Fruit fly (Drosophila melanogaster): ENCODE data around the gene PIG-F.

The PIG-F gene

dm6 chr3L:19585979-19586378 lies 26.3 kb upstream of the PIG-F start, which contains the start of the genes CG9231 and CG9330 (continued):
- TF ChIP-seq CG11456 (GFP tag; IDR thresholded peaks at IDR 0.05), result no peak
- TF ChIP-seq salm (tag; optimal IDR thresholded peaks at IDR 0.05), result no peak
- TF ChIP-seq CG14710 (tag; optimal IDR thresholded peaks at IDR 0.05), result peak; percentile 81
- peak; percentile 3 for TF ChIP-seq maf-S (GFP tag; optimal IDR thresholded peaks at IDR 0.05)
- TF ChIP-seq CG4360 (GFP tag; IDR thresholded peaks at IDR 0.05), result no peak
- no peak for TF ChIP-seq Atf3 (GFP tag; optimal IDR thresholded peaks at IDR 0.05)
- no peak for TF ChIP-seq CG43689 (GFP tag; IDR thresholded peaks at IDR 0.05)
- no peak for TF ChIP-seq slbo (GFP tag; IDR thresholded peaks at IDR 0.05)
- no peak for TF ChIP-seq CG12219 (GFP tag; optimal IDR thresholded peaks at IDR 0.05)
- TF ChIP-seq CG3838 (GFP tag; optimal IDR thresholded peaks at IDR 0.05), result no peak
- TF ChIP-seq CG6854 (GFP tag; optimal IDR thresholded peaks at IDR 0.05), result no peak
- no peak for TF ChIP-seq Neu2 (GFP tag; optimal IDR thresholded peaks at IDR 0.05; ENCODE audit: borderline replicate concordance)
- TF ChIP-seq Blimp-1 (GFP tag; optimal IDR thresholded peaks at IDR 0.05), result peak; percentile 5
- TF ChIP-seq CG34224 (GFP tag; IDR thresholded peaks at IDR 0.05; ENCODE audit: partially characterized antibody), result peak; percentile 42; the same call in 1 of the 3 replicates
- no peak for TF ChIP-seq CHES-1-like (GFP tag; optimal IDR thresholded peaks at IDR 0.05)
- TF ChIP-seq Oaz (GFP tag; IDR thresholded peaks at IDR 0.05), result no peak
- TF ChIP-seq Hr78 (GFP tag; optimal IDR thresholded peaks at IDR 0.05), result no peak
- no peak for TF ChIP-seq emc (GFP tag; optimal IDR thresholded peaks at IDR 0.05)
- TF ChIP-seq CG12104 (GFP tag; optimal IDR thresholded peaks at IDR 0.05), result no peak
- TF ChIP-seq CG14860 (GFP tag; IDR thresholded peaks at IDR 0.05; ENCODE audit: partially characterized antibody), result no peak
- 0 out of 3 replicates have a peak, but pooled peaks have one; percentile 32 for TF ChIP-seq knrl (GFP tag; IDR thresholded peaks at IDR 0.05; ENCODE audit: partially characterized antibody)
- peak; percentile 15 for TF ChIP-seq unpg (GFP tag; optimal IDR thresholded peaks at IDR 0.05)
- TF ChIP-seq CG12942 (GFP tag; optimal IDR thresholded peaks at IDR 0.05), result no peak
- TF ChIP-seq fu2 (GFP tag; optimal IDR thresholded peaks at IDR 0.05), result no peak
- peak; percentile 1 for TF ChIP-seq chn (GFP tag; optimal IDR thresholded peaks at IDR 0.05)
- TF ChIP-seq CG1832 (GFP tag; optimal IDR thresholded peaks at IDR 0.05), result no peak
- TF ChIP-seq Poxn (GFP tag; IDR thresholded peaks at IDR 0.05), result no peak
- peak; percentile 25 for TF ChIP-seq Max (GFP tag; optimal IDR thresholded peaks at IDR 0.05)
- no peak for TF ChIP-seq E2f1 (GFP tag; IDR thresholded peaks at IDR 0.05)
- no peak for TF ChIP-seq NFAT (GFP tag; IDR thresholded peaks at IDR 0.05)
- no peak for TF ChIP-seq CG10565 (GFP tag; optimal IDR thresholded peaks at IDR 0.05)
- peak; percentile 3 for TF ChIP-seq Dad (GFP tag; optimal IDR thresholded peaks at IDR 0.05)
- TF ChIP-seq ssp (GFP tag; IDR thresholded peaks at IDR 0.05), result 0 out of 2 replicates have a peak, but pooled peaks have one; percentile 25
- TF ChIP-seq exex (tag; optimal IDR thresholded peaks at IDR 0.05), result no peak
- peak; percentile 50 for TF ChIP-seq sd (tag; optimal IDR thresholded peaks at IDR 0.05)
- TF ChIP-seq CG11247 (GFP tag; IDR thresholded peaks at IDR 0.05), result no peak
- peak; percentile 14 for TF ChIP-seq Bteb2 (GFP tag; optimal IDR thresholded peaks at IDR 0.05)
- no peak for TF ChIP-seq toy (GFP tag; IDR thresholded peaks at IDR 0.05)
- no peak for TF ChIP-seq oc (tag; optimal IDR thresholded peaks at IDR 0.05)
- no peak for TF ChIP-seq CG9727 (GFP tag; optimal IDR thresholded peaks at IDR 0.05)
- no peak for TF ChIP-seq Camta (GFP tag; optimal IDR thresholded peaks at IDR 0.05)
- no peak for TF ChIP-seq br (optimal IDR thresholded peaks at IDR 0.05)
- TF ChIP-seq nerfin-2 (GFP tag; IDR thresholded peaks at IDR 0.05; ENCODE audit: partially characterized antibody), result no peak
- TF ChIP-seq CG2678 (tag; optimal IDR thresholded peaks at IDR 0.05), result peak; percentile 28
- TF ChIP-seq CG1603 (tag; optimal IDR thresholded peaks at IDR 0.05), result peak; percentile 52
- peak; percentile 45 for TF ChIP-seq Elba2 (GFP tag; optimal IDR thresholded peaks at IDR 0.05)
- TF ChIP-seq usp (GFP tag; optimal IDR thresholded peaks at IDR 0.05), result no peak
- no peak for TF ChIP-seq bcd (GFP tag; optimal IDR thresholded peaks at IDR 0.05)
- no peak for TF ChIP-seq CG18476 (GFP tag; optimal IDR thresholded peaks at IDR 0.05)
- no peak for TF ChIP-seq CG6654 (GFP tag; optimal IDR thresholded peaks at IDR 0.05)
- peak; percentile 45 for TF ChIP-seq Xbp1 (GFP tag; optimal IDR thresholded peaks at IDR 0.05)
- no peak for TF ChIP-seq CG4282 (GFP tag; optimal IDR thresholded peaks at IDR 0.05)

Data from whole organism, embryonic.